Worm (Caenorhabditis elegans) whole organism, L4/young adult: ENCODE data around the gene H35N09.1.

Source experiments
- W03F9.2 ChIP-seq: fragments of 150-350 bp; optimal IDR thresholded peaks from 2 replicates; lab custom pipeline; 2014; ENCODE audit warnings: missing biosample characterization, missing genetic modification characterization
- dao-5 ChIP-seq: sonication (generic microtip); optimal IDR thresholded peaks from 2 replicates; lab custom pipeline; 2016; ENCODE audit warnings: missing genotype, missing genetic modification characterization, moderate library complexity, missing compliant biosample characterization
- him-1 ChIP-seq: sonication (generic microtip); optimal IDR thresholded peaks from 2 replicates; lab custom pipeline; 2016; ENCODE audit warnings: missing genotype, missing genetic modification reagents, missing genetic modification characterization, missing compliant biosample characterization

DNA sequence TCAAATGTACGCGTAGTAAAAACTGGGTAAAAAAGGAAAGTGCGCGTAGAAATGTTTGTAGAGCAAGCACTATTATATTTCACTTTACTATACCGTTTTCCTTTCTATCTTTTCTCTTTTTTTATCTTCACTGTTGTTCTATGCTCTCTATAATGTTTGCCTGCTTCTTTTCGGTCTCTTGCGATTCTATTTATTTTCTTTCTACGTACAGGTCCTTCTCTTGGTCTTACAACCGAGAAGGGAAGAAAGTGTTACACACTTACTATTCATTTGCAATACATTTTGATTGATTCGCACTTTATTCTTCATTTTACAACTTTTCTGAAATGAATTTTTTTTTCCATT lies 40.7 kb upstream of the H35N09.1 start:
- TF ChIP-seq dao-5 (tag; lab: Kevin White, UChicago): no peak
- TF ChIP-seq W03F9.2 (tag; lab: Kevin White, UChicago): no peak
- TF ChIP-seq him-1 (tag; lab: Kevin White, UChicago): no peak
